Fruit fly (Drosophila melanogaster): ENCODE results near the gene Dph4.

The Dph4 gene

dm6 chr3R:5668928-5669739 is 45.2 kb upstream of the Dph4 start, which contains the start of the genes Xe7 and Atg17 (continued):
- TF ChIP-seq unpg (GFP tag; optimal IDR thresholded peaks at IDR 0.05) (peak; percentile 90), CG11085 (GFP tag; IDR thresholded peaks at IDR 0.05) (peak; percentile 90), Hr3 (GFP tag; optimal IDR thresholded peaks at IDR 0.05) (peak; percentile 94), CG11456 (GFP tag; IDR thresholded peaks at IDR 0.05) (peak; percentile 92), pho (GFP tag; optimal IDR thresholded peaks at IDR 0.05) (peak; percentile 92), CG10147 (GFP tag; optimal IDR thresholded peaks at IDR 0.05) (peak; percentile 90), HLH54F (GFP tag; optimal IDR thresholded peaks at IDR 0.05) (peak; percentile 93), nerfin-1 (tag; optimal IDR thresholded peaks at IDR 0.05) (peak; percentile 82), mirr (GFP tag; optimal IDR thresholded peaks at IDR 0.05) (peak; percentile 73), CG17328 (GFP tag; IDR thresholded peaks at IDR 0.05) (peak; percentile 72), Drgx (GFP tag; IDR thresholded peaks at IDR 0.05) (peak; percentile 83), CG13894 (tag; optimal IDR thresholded peaks at IDR 0.05) (peak; percentile 89), MBD-R2 (GFP tag; IDR thresholded peaks at IDR 0.05) (peak; percentile 73), otp (GFP tag; IDR thresholded peaks at IDR 0.05) (no peak; the same call in 2 of the 3 replicates), slou (GFP tag; optimal IDR thresholded peaks at IDR 0.05) (peak; percentile 90), pan (optimal IDR thresholded peaks at IDR 0.05) (no peak), pan (GFP tag; optimal IDR thresholded peaks at IDR 0.05 in 1 of 2, IDR thresholded peaks at IDR 0.05 in 1 of 2) (peak in 1 of 2 experiments; percentile 91), chn (GFP tag; optimal IDR thresholded peaks at IDR 0.05) (peak; percentile 92), Hey (tag; optimal IDR thresholded peaks at IDR 0.05) (peak; percentile 76), CG1529 (GFP tag; optimal IDR thresholded peaks at IDR 0.05) (peak; percentile 75), tx (GFP tag; optimal IDR thresholded peaks at IDR 0.05) (peak; percentile 88), CG5180 (GFP tag; optimal IDR thresholded peaks at IDR 0.05) (no peak), CG7987 (GFP tag; optimal IDR thresholded peaks at IDR 0.05) (peak; percentile 62), Taf1 (GFP tag; IDR thresholded peaks at IDR 0.05) (peak; percentile 86), CG2116 (GFP tag; optimal IDR thresholded peaks at IDR 0.05) (peak; percentile 97), Eip74EF (GFP tag; optimal IDR thresholded peaks at IDR 0.05) (peak in 1 of 2 experiments; percentile 75), so (GFP tag; IDR thresholded peaks at IDR 0.05) (peak; percentile 75; the same call in 1 of the 3 replicates), CG2199 (GFP tag; IDR thresholded peaks at IDR 0.05) (no peak), jumu (GFP tag; optimal IDR thresholded peaks at IDR 0.05) (peak; percentile 87), CG18262 (tag; optimal IDR thresholded peaks at IDR 0.05) (peak; percentile 88), ac (GFP tag; optimal IDR thresholded peaks at IDR 0.05) (no peak), CG18011 (GFP tag; optimal IDR thresholded peaks at IDR 0.05) (peak; percentile 74), zen2 (GFP tag; IDR thresholded peaks at IDR 0.05; ENCODE audit: partially characterized antibody) (no peak; the same call in 2 of the 3 replicates), CG5245 (GFP tag; optimal IDR thresholded peaks at IDR 0.05) (peak; percentile 72), Scr (GFP tag; IDR thresholded peaks at IDR 0.05; ENCODE audit: partially characterized antibody) (peak; percentile 69), CG14014 (GFP tag; IDR thresholded peaks at IDR 0.05) (peak; percentile 87), emc (GFP tag; optimal IDR thresholded peaks at IDR 0.05) (peak; percentile 77), CG4424 (GFP tag; optimal IDR thresholded peaks at IDR 0.05) (peak; percentile 93), CG10959 (GFP tag; IDR thresholded peaks at IDR 0.05) (peak; percentile 60), CG2129 (GFP tag; IDR thresholded peaks at IDR 0.05; ENCODE audit: partially characterized antibody) (peak; percentile 37; the same call in 1 of the 2 replicates), gfzf (GFP tag; optimal IDR thresholded peaks at IDR 0.05) (peak; percentile 24), CG1832 (GFP tag; optimal IDR thresholded peaks at IDR 0.05) (no peak), HmgZ (tag; optimal IDR thresholded peaks at IDR 0.05) (peak; percentile 90), CG17359 (tag; optimal IDR thresholded peaks at IDR 0.05) (peak; percentile 89), HLHmδ (GFP tag; optimal IDR thresholded peaks at IDR 0.05) (no peak), CG3995 (GFP tag; optimal IDR thresholded peaks at IDR 0.05) (peak; percentile 64), Ets97D (GFP tag; optimal IDR thresholded peaks at IDR 0.05) (peak; percentile 79), HLH3B (GFP tag; IDR thresholded peaks at IDR 0.05) (peak; percentile 84), ERR (GFP tag; optimal IDR thresholded peaks at IDR 0.05) (peak; percentile 35)
